Worm (Caenorhabditis elegans): ENCODE data around the gene pho-8.

DNA sequence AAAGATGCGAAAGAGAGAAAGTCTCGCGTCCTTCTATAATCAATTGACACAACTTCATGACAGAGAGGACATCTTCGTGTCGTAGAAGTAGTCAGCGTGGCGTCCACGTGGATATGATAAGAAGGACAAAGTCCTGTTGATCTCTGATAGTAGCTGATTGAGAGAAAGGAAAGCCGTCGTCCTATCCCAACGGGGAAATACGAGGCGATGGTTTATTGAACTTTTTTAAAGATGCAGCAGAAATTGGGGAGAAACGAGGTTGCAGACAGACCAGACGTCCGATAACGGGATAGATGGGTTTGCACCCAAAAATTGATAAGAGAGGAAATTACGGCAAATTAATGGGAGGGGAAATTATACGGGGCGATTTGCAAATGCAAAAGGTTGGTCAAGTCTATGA is 30.9 kb upstream of the pho-8 start:
- TF ChIP-seq unc-42 (tag; optimal IDR thresholded peaks at IDR 0.05) (no peak), fax-1 (tag; optimal IDR thresholded peaks at IDR 0.05) (no peak), pax-1 (tag; optimal IDR thresholded peaks at IDR 0.05) (no peak), tbx-2 (tag; optimal IDR thresholded peaks at IDR 0.05) (no peak), pha-4 (tag; optimal IDR thresholded peaks at IDR 0.05) (no peak), unc-55 (GFP tag; optimal IDR thresholded peaks at IDR 0.05) (no peak), nhr-11 (tag; optimal IDR thresholded peaks at IDR 0.05) (no peak), lim-6 (tag; optimal IDR thresholded peaks at IDR 0.05) (no peak), zip-5 (tag; optimal IDR thresholded peaks at IDR 0.05) (no peak), nhr-232 (tag; optimal IDR thresholded peaks at IDR 0.05) (no peak), dmd-4 (tag; optimal IDR thresholded peaks at IDR 0.05; ENCODE audit: borderline replicate concordance) (no peak), dve-1 (tag; optimal IDR thresholded peaks at IDR 0.05) (no peak), ceh-9 (tag; optimal IDR thresholded peaks at IDR 0.05) (no peak), F13H6.1 (tag; optimal IDR thresholded peaks at IDR 0.05) (no peak)
